Worm (Caenorhabditis elegans): ENCODE measurements around the gene srw-112.

ce11 chrV:2992060-2992459 is 13.8 kb downstream of the srw-112 start:
- TF ChIP-seq madf-2 (tag; optimal IDR thresholded peaks at IDR 0.05), result no peak
- TF ChIP-seq unc-55 (GFP tag; optimal IDR thresholded peaks at IDR 0.05), result no peak
- TF ChIP-seq fkh-10 (GFP tag; optimal IDR thresholded peaks at IDR 0.05), result no peak
- TF ChIP-seq F13H6.1 (tag; optimal IDR thresholded peaks at IDR 0.05), result no peak
- TF ChIP-seq K09A11.1 (tag; optimal IDR thresholded peaks at IDR 0.05; ENCODE audit: insufficient read depth), result no peak
- no peak for TF ChIP-seq nhr-11 (tag; optimal IDR thresholded peaks at IDR 0.05)
- no peak for TF ChIP-seq sox-4 (tag; optimal IDR thresholded peaks at IDR 0.05)
- TF ChIP-seq tbx-2 (tag; optimal IDR thresholded peaks at IDR 0.05), result no peak
- no peak for TF ChIP-seq pag-3 (tag; optimal IDR thresholded peaks at IDR 0.05; ENCODE audit: borderline replicate concordance)
- no peak for TF ChIP-seq pha-4 (tag; optimal IDR thresholded peaks at IDR 0.05)
- no peak for TF ChIP-seq ref-2 (tag; optimal IDR thresholded peaks at IDR 0.05)
- no peak for TF ChIP-seq tbx-7 (tag; optimal IDR thresholded peaks at IDR 0.05)
- TF ChIP-seq ceh-14 (tag; optimal IDR thresholded peaks at IDR 0.05), result no peak
